Fruit fly (Drosophila melanogaster): ENCODE measurements around the gene CG34183.

CG34183 gene

DNA sequence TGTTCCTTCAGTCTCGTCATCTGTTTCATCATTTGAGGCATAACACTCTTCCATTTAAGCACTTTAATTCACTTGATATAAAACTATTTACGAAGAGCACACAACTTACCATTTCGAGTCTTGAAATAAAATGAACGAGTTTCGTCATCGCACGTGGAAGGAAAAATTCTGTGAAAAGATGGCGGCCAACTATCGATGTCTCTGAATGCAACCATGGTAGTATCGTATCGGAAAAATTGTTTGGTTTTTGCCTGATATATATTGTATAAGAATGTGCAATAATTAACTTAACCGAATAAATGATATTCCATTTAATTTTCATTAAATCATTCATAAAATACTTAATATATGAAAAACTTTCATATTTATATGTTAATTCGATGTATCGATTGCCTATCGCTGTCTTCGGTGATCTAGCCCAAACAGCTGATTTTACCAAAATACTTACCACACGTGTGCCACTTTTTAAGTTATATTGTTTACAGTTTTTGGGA is 4.3 kb upstream of the CG34183 start, which contains the start of gene Bka:
Gene Bka, plus strand, starts transcription at position 417 of the 494 bp plus-strand sequence.
- TF ChIP-seq h (GFP tag; optimal IDR thresholded peaks at IDR 0.05) = peak; percentile 56
- TF ChIP-seq Myc (optimal IDR thresholded peaks at IDR 0.05) = peak; percentile 82
- TF ChIP-seq fru (GFP tag; optimal IDR thresholded peaks at IDR 0.05) = no peak
- TF ChIP-seq woc (GFP tag; optimal IDR thresholded peaks at IDR 0.05) = no peak
- TF ChIP-seq dl (GFP tag; optimal IDR thresholded peaks at IDR 0.05; ENCODE audit: insufficient read depth in 1 of 2, partially characterized antibody in 2 of 2) = no peak
- no peak for TF ChIP-seq lola (GFP tag; optimal IDR thresholded peaks at IDR 0.05)
- TF ChIP-seq CG9705 (GFP tag; optimal IDR thresholded peaks at IDR 0.05) = peak; percentile 30
- TF ChIP-seq Rel (GFP tag; optimal IDR thresholded peaks at IDR 0.05) = no peak
- peak; percentile 50 for TF ChIP-seq Rel (tag; optimal IDR thresholded peaks at IDR 0.05)
- TF ChIP-seq Vsx2 (GFP tag; optimal IDR thresholded peaks at IDR 0.05; ENCODE audit: partially characterized antibody) = no peak
- peak; percentile 55 for TF ChIP-seq sage (GFP tag; optimal IDR thresholded peaks at IDR 0.05)
- TF ChIP-seq pan (optimal IDR thresholded peaks at IDR 0.05) = no peak
- TF ChIP-seq jim (GFP tag; optimal IDR thresholded peaks at IDR 0.05) = no peak
- no peak for TF ChIP-seq Dif (GFP tag; optimal IDR thresholded peaks at IDR 0.05; ENCODE audit: partially characterized antibody)
- no peak for TF ChIP-seq CG32264 (GFP tag; optimal IDR thresholded peaks at IDR 0.05)
- TF ChIP-seq ey (GFP tag; optimal IDR thresholded peaks at IDR 0.05) = no peak
- TF ChIP-seq br (GFP tag; optimal IDR thresholded peaks at IDR 0.05) = peak; percentile 36
- no peak for TF ChIP-seq Jra (GFP tag; optimal IDR thresholded peaks at IDR 0.05)
- TF ChIP-seq foxo (GFP tag; optimal IDR thresholded peaks at IDR 0.05) = peak in 1 of 2 experiments; percentile 43
- TF ChIP-seq Dfd (GFP tag; optimal IDR thresholded peaks at IDR 0.05) = no peak
- TF ChIP-seq Sp1 (GFP tag; optimal IDR thresholded peaks at IDR 0.05) = peak; percentile 76
- no peak for TF ChIP-seq dmrt93B (GFP tag; optimal IDR thresholded peaks at IDR 0.05)
- no peak for TF ChIP-seq Mio (GFP tag; optimal IDR thresholded peaks at IDR 0.05)
- TF ChIP-seq Hr83 (GFP tag; optimal IDR thresholded peaks at IDR 0.05; ENCODE audit: poor library complexity, severe bottlenecking) = no peak
- TF ChIP-seq rgr (GFP tag; optimal IDR thresholded peaks at IDR 0.05) = peak; percentile 76
- TF ChIP-seq GATAd (GFP tag; optimal IDR thresholded peaks at IDR 0.05) = no peak
- peak; percentile 86 for TF ChIP-seq brk (GFP tag; optimal IDR thresholded peaks at IDR 0.05)
- no peak for TF ChIP-seq CrebA (GFP tag; optimal IDR thresholded peaks at IDR 0.05; ENCODE audit: borderline replicate concordance)
- no peak for TF ChIP-seq N (GFP tag; optimal IDR thresholded peaks at IDR 0.05)
- TF ChIP-seq Hnf4 (GFP tag; optimal IDR thresholded peaks at IDR 0.05) = peak; percentile 66
- peak; percentile 52 for TF ChIP-seq sv (GFP tag; optimal IDR thresholded peaks at IDR 0.05)
- TF ChIP-seq psq (GFP tag; optimal IDR thresholded peaks at IDR 0.05) = peak; percentile 21
- TF ChIP-seq Hr78 (GFP tag; optimal IDR thresholded peaks at IDR 0.05) = no peak
- TF ChIP-seq OdsH (GFP tag; optimal IDR thresholded peaks at IDR 0.05) = peak; percentile 60
- TF ChIP-seq dsf (GFP tag; optimal IDR thresholded peaks at IDR 0.05; ENCODE audit: borderline replicate concordance) = no peak
- peak; percentile 49 for TF ChIP-seq HLH106 (tag; optimal IDR thresholded peaks at IDR 0.05)
- TF ChIP-seq usp (GFP tag; optimal IDR thresholded peaks at IDR 0.05) = no peak
- TF ChIP-seq tai (GFP tag; optimal IDR thresholded peaks at IDR 0.05) = no peak
- TF ChIP-seq Abd-B (GFP tag; optimal IDR thresholded peaks at IDR 0.05) = no peak

- TF ChIP-seq brk (GFP tag; optimal IDR thresholded peaks at IDR 0.05) = no peak
- no peak for TF ChIP-seq dl (GFP tag; optimal IDR thresholded peaks at IDR 0.05; ENCODE audit: insufficient read depth in 1 of 2, partially characterized antibody in 2 of 2)
- TF ChIP-seq rgr (GFP tag; optimal IDR thresholded peaks at IDR 0.05) = peak; percentile 49
- no peak for TF ChIP-seq h (GFP tag; optimal IDR thresholded peaks at IDR 0.05)
Observed at dm6 chr2L:9894193-9894592, 3.6 kb upstream of the CG34183 start.

dm6 chr2L:9893183-9893582 is 2.6 kb upstream of the CG34183 start, which contains the start of gene mtDNA-helicase:
TSS of gene mtDNA-helicase (minus strand) at chr2L:9893446.
- peak; percentile 5 for TF ChIP-seq Myc (optimal IDR thresholded peaks at IDR 0.05)
- TF ChIP-seq usp (GFP tag; optimal IDR thresholded peaks at IDR 0.05) = no peak
- no peak for TF ChIP-seq sage (GFP tag; optimal IDR thresholded peaks at IDR 0.05)
- peak; percentile 0 for TF ChIP-seq rgr (GFP tag; optimal IDR thresholded peaks at IDR 0.05)
- no peak for TF ChIP-seq dsf (GFP tag; optimal IDR thresholded peaks at IDR 0.05; ENCODE audit: borderline replicate concordance)

Data from whole organism, wandering third instar larva.